Fruit fly (Drosophila melanogaster) whole organism, pupa: ENCODE results near the gene ppan.
A peak's percentile ranks its signal among the peaks of the same experiment; 100 is the strongest.

ENCODE experiments used
- CG12605 ChIP-seq: fragments of 200-800 bp; sonication (Bioruptor generic); IDR thresholded peaks from 2 replicates; pipeline ENCODE4 v1.3.6; 2022; ENCODE audit warnings: missing biosample characterization, missing genetic modification characterization
- CG14655 ChIP-seq: fragments of 200-800 bp; sonication (Bioruptor generic); optimal IDR thresholded peaks from 3 replicates; lab custom pipeline; 2017; ENCODE audit warnings: mild to moderate bottlenecking, missing biosample characterization, missing genetic modification reagents, missing genetic modification characterization
- CG32121 ChIP-seq: fragments of 200-800 bp; sonication (Bioruptor generic); IDR thresholded peaks from 2 replicates; pipeline ENCODE4 v1.3.6; 2022; ENCODE audit warnings: missing biosample characterization, missing genetic modification characterization
- CG8159 ChIP-seq: fragments of 200-800 bp; sonication (Bioruptor generic); optimal IDR thresholded peaks from 3 replicates; lab custom pipeline; 2018; ENCODE audit warnings: missing biosample characterization, mild to moderate bottlenecking, missing genetic modification characterization, moderate library complexity
- CG9948 ChIP-seq: fragments of 200-800 bp; sonication (Bioruptor generic); optimal IDR thresholded peaks from 2 replicates; lab custom pipeline; 2018; ENCODE audit warnings: missing biosample characterization, mild to moderate bottlenecking, missing genetic modification characterization, moderate library complexity
- Pif1A ChIP-seq: fragments of 200-800 bp; sonication (Bioruptor generic); optimal IDR thresholded peaks from 3 replicates; lab custom pipeline; 2016; ENCODE audit warnings: missing biosample characterization, missing genetic modification characterization
- Pif1B ChIP-seq: fragments of 200-800 bp; sonication (Bioruptor generic); optimal IDR thresholded peaks from 3 replicates; lab custom pipeline; 2016; ENCODE audit warnings: missing biosample characterization, missing genetic modification characterization
- Snoo ChIP-seq: fragments of 200-800 bp; sonication (Bioruptor generic); optimal IDR thresholded peaks from 3 replicates; lab custom pipeline; 2017; ENCODE audit warnings: missing biosample characterization, mild to moderate bottlenecking, missing genetic modification characterization, inconsistent platforms
- fd96Ca ChIP-seq: fragments of 200-800 bp; sonication (Bioruptor generic); IDR thresholded peaks from 3 replicates; pipeline ENCODE4 v1.3.6; 2022; ENCODE audit warnings: missing biosample characterization, missing genetic modification characterization
- gl ChIP-seq: fragments of 200-800 bp; sonication (Bioruptor generic); optimal IDR thresholded peaks from 2 replicates; lab custom pipeline; 2018; ENCODE audit warnings: missing biosample characterization, mild to moderate bottlenecking, missing genetic modification characterization
- rn ChIP-seq: fragments of 200-800 bp; sonication (Bioruptor generic); IDR thresholded peaks from 2 replicates; pipeline ENCODE4 v1.3.6; 2022; ENCODE audit warnings: missing biosample characterization, missing genetic modification characterization

DNA sequence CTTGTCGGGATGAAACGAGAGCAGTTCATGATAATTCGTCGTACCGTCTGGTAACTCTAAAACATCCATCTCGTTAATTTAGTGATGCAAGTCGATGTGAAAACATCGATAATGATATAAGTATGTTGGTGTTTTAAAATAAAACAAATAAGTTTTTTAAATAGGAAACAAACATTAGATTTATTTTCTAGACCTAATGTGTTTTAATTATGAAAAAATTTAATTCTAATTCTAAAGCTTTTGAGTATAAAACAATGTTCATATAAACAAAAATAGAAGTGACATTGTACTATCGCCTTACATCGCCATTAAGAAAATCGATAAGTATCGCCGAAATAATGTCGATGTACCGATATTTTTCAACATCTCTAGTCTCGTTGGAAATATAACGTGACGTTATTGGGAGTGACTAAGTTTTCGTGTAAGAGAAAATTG lies 5.0 kb upstream of the ppan start, which contains the start of gene Rab11:
- TF ChIP-seq CG14655 (GFP tag; lab: Kevin White, UChicago) (no peak), fd96Ca (no peak), gl (tag; lab: Kevin White, UChicago) (no peak), Pif1B (GFP tag; lab: Kevin White, UChicago) (no peak), rn (GFP tag; lab: Robert Waterston, UW) (no peak), CG32121 (no peak), Snoo (tag; lab: Kevin White, UChicago) (no peak), CG8159 (tag; lab: Kevin White, UChicago) (peak; percentile 39), CG9948 (tag; lab: Kevin White, UChicago) (no peak), Pif1A (GFP tag; lab: Kevin White, UChicago) (no peak), CG12605 (no peak)
